Fruit fly (Drosophila melanogaster): ENCODE results near the gene CG3556.

The CG3556 gene

DNA sequence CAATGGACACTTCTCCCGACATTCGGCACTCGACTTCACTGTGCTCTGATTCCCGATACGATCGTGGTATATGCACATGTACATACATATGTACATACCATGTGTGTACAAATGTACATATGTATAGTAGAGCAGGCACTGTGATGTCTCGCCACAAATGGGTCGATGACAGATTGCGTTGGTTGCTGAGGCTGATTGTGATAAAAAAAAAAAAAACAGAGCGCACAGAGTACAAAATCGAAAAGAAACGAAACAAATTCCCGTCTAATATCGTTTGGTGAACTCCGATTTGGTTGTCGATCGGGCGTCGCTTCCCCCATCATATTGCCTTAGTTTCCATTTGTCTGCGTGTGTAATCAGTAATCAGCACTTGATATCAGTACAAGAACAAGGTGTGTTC lies 25.8 kb downstream of the CG3556 start:
- TF ChIP-seq Jra (GFP tag; optimal IDR thresholded peaks at IDR 0.05), result no peak
- peak; percentile 42 for TF ChIP-seq h (GFP tag; optimal IDR thresholded peaks at IDR 0.05)
- TF ChIP-seq Rel (GFP tag; optimal IDR thresholded peaks at IDR 0.05), result no peak
- TF ChIP-seq Rel (tag; optimal IDR thresholded peaks at IDR 0.05), result peak; percentile 46

DNA sequence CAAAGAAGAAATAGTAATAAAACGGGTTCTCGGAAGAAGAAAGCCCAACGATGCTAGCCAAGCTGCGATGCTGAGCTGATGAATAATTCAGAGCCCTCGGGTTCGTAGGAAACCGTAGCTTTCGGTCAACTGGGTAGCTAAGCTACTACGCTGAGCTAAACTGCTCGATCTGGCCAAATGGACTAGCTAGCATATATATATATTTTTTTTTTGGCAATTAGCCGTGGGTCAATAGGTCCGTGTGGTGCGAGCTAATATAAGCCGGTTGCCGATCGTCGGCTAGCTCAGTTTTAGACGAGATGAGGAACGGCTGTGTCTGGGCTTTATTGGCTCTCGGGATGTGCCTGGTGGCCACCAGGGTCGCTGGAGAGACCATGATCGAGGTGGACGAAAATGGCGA lies 27.7 kb downstream of the CG3556 start, which contains the start of gene CG3546:
CG3546 (plus strand) TSS at position 301 of the 400 bp plus-strand sequence.
- no peak for TF ChIP-seq foxo (GFP tag; optimal IDR thresholded peaks at IDR 0.05)
- TF ChIP-seq HLH106 (tag; optimal IDR thresholded peaks at IDR 0.05), result no peak

DNA sequence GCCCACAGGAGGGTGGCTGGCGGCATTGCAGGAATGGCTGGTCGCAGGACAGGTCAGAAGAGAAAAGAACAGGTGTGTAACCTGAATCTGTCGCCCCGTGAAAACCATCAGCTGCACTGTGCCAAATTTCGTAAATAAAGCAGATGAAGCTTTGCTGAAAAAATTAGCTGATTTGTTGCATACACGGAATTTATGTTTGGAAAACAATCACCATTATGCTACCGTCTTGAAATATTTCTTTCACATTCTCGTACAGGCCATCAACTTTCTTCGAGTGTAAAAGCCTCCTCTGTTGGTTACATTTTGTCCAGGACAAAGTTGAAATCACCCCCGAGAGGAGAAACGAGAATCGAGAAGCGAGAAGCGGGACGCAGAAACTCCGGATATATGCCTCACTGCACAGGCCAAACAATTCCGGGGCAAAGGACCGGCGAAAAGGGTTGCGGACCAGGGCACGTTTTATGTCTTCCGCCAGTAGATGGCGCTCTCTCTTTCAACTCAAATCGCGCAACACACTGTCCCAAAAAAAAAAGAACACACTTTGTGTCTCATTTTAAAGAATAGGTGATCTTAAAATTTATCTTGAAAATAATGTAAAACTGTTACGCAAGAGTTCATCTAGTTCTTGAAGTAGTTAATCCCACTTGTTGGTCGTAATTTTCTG lies 30.3 kb downstream of the CG3556 start:
- no peak for TF ChIP-seq CG32264 (GFP tag; optimal IDR thresholded peaks at IDR 0.05)
- peak; percentile 31 for TF ChIP-seq rgr (GFP tag; optimal IDR thresholded peaks at IDR 0.05)
- peak; percentile 48 for TF ChIP-seq h (GFP tag; optimal IDR thresholded peaks at IDR 0.05)
- peak; percentile 9 for TF ChIP-seq Sp1 (GFP tag; optimal IDR thresholded peaks at IDR 0.05)
- no peak for TF ChIP-seq Dif (GFP tag; optimal IDR thresholded peaks at IDR 0.05; ENCODE audit: partially characterized antibody)
- no peak for TF ChIP-seq Abd-B (GFP tag; optimal IDR thresholded peaks at IDR 0.05)
- TF ChIP-seq Mio (GFP tag; optimal IDR thresholded peaks at IDR 0.05), result no peak
- TF ChIP-seq fru (GFP tag; optimal IDR thresholded peaks at IDR 0.05), result peak; percentile 36
- no peak for TF ChIP-seq Hr78 (GFP tag; optimal IDR thresholded peaks at IDR 0.05)
- TF ChIP-seq OdsH (GFP tag; optimal IDR thresholded peaks at IDR 0.05), result no peak
- TF ChIP-seq Myc (optimal IDR thresholded peaks at IDR 0.05), result no peak
- TF ChIP-seq foxo (GFP tag; optimal IDR thresholded peaks at IDR 0.05), result peak in 1 of 2 experiments; percentile 35
- no peak for TF ChIP-seq pan (optimal IDR thresholded peaks at IDR 0.05)
- TF ChIP-seq Vsx2 (GFP tag; optimal IDR thresholded peaks at IDR 0.05; ENCODE audit: partially characterized antibody), result no peak
- TF ChIP-seq Hr83 (GFP tag; optimal IDR thresholded peaks at IDR 0.05; ENCODE audit: poor library complexity, severe bottlenecking), result no peak
- no peak for TF ChIP-seq CrebA (GFP tag; optimal IDR thresholded peaks at IDR 0.05; ENCODE audit: borderline replicate concordance)
- peak; percentile 4 for TF ChIP-seq dmrt93B (GFP tag; optimal IDR thresholded peaks at IDR 0.05)
- TF ChIP-seq HLH106 (tag; optimal IDR thresholded peaks at IDR 0.05), result peak; percentile 49
- TF ChIP-seq GATAd (GFP tag; optimal IDR thresholded peaks at IDR 0.05), result no peak
- TF ChIP-seq lola (GFP tag; optimal IDR thresholded peaks at IDR 0.05), result no peak
- TF ChIP-seq jim (GFP tag; optimal IDR thresholded peaks at IDR 0.05), result no peak
- TF ChIP-seq ey (GFP tag; optimal IDR thresholded peaks at IDR 0.05), result peak; percentile 19
- no peak for TF ChIP-seq Rel (GFP tag; optimal IDR thresholded peaks at IDR 0.05)
- no peak for TF ChIP-seq Rel (tag; optimal IDR thresholded peaks at IDR 0.05)
- TF ChIP-seq brk (GFP tag; optimal IDR thresholded peaks at IDR 0.05), result no peak
- TF ChIP-seq usp (GFP tag; optimal IDR thresholded peaks at IDR 0.05), result no peak
- TF ChIP-seq Hnf4 (GFP tag; optimal IDR thresholded peaks at IDR 0.05), result no peak
- no peak for TF ChIP-seq dsf (GFP tag; optimal IDR thresholded peaks at IDR 0.05; ENCODE audit: borderline replicate concordance)
- peak; percentile 18 for TF ChIP-seq psq (GFP tag; optimal IDR thresholded peaks at IDR 0.05)
- TF ChIP-seq sage (GFP tag; optimal IDR thresholded peaks at IDR 0.05), result no peak

DNA sequence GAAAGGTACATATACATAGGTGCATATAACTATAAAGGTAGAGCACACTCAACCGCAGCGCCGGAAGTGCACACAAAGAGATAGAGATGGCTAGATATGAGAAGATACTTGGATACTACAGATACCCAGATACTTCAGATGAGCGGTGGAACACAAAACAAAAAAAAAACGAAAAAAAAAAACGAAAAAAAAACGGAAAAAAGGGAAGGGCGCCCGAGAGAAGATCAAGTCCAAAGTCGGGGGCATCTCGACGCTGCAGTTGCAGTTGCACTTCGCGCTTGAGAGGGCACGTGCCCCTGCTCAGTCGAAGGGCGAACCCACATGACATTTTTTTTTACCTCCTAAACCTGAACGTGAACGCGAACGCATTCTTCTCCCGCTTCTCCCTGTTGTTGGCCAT lies 33.9 kb downstream of the CG3556 start:
- no peak for TF ChIP-seq jim (GFP tag; optimal IDR thresholded peaks at IDR 0.05)
- TF ChIP-seq Vsx2 (GFP tag; optimal IDR thresholded peaks at IDR 0.05; ENCODE audit: partially characterized antibody), result no peak
- TF ChIP-seq CG9705 (GFP tag; optimal IDR thresholded peaks at IDR 0.05), result no peak
- no peak for TF ChIP-seq dsf (GFP tag; optimal IDR thresholded peaks at IDR 0.05; ENCODE audit: borderline replicate concordance)
- no peak for TF ChIP-seq GATAd (GFP tag; optimal IDR thresholded peaks at IDR 0.05)
- TF ChIP-seq rgr (GFP tag; optimal IDR thresholded peaks at IDR 0.05), result no peak
- no peak for TF ChIP-seq Myc (optimal IDR thresholded peaks at IDR 0.05)
- no peak for TF ChIP-seq dmrt93B (GFP tag; optimal IDR thresholded peaks at IDR 0.05)
- TF ChIP-seq Sp1 (GFP tag; optimal IDR thresholded peaks at IDR 0.05), result no peak
- no peak for TF ChIP-seq psq (GFP tag; optimal IDR thresholded peaks at IDR 0.05)
- TF ChIP-seq Hr78 (GFP tag; optimal IDR thresholded peaks at IDR 0.05), result no peak
- TF ChIP-seq Hr83 (GFP tag; optimal IDR thresholded peaks at IDR 0.05; ENCODE audit: poor library complexity, severe bottlenecking), result no peak
- no peak for TF ChIP-seq Hnf4 (GFP tag; optimal IDR thresholded peaks at IDR 0.05)
- TF ChIP-seq fru (GFP tag; optimal IDR thresholded peaks at IDR 0.05), result no peak

DNA sequence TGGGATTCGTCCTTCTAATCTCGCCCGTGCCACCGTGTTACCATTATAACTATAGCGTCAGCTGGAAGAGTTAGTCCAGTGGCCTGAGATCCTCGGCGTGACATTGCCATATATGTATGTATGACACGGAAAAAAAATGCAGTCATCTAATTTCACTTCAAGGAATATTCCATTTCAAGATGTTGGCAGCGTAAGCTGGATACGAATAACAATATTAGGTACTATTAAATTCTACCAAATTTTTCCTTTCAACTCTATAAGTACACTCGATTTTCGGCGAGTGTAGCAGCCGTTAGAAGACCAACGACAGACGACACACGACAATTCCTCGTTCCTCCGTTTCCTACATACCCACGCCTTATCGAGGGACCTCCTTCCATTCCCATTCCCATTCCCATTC lies 34.9 kb downstream of the CG3556 start:
- TF ChIP-seq br (GFP tag; optimal IDR thresholded peaks at IDR 0.05) (no peak), pan (optimal IDR thresholded peaks at IDR 0.05) (no peak), fru (GFP tag; optimal IDR thresholded peaks at IDR 0.05) (no peak), dmrt93B (GFP tag; optimal IDR thresholded peaks at IDR 0.05) (no peak), Dfd (GFP tag; optimal IDR thresholded peaks at IDR 0.05) (no peak), sv (GFP tag; optimal IDR thresholded peaks at IDR 0.05) (no peak), Jra (GFP tag; optimal IDR thresholded peaks at IDR 0.05) (no peak), woc (GFP tag; optimal IDR thresholded peaks at IDR 0.05) (no peak), rgr (GFP tag; optimal IDR thresholded peaks at IDR 0.05) (no peak), CrebA (GFP tag; optimal IDR thresholded peaks at IDR 0.05; ENCODE audit: borderline replicate concordance) (no peak), OdsH (GFP tag; optimal IDR thresholded peaks at IDR 0.05) (no peak), Myc (optimal IDR thresholded peaks at IDR 0.05) (no peak), lola (GFP tag; optimal IDR thresholded peaks at IDR 0.05) (no peak), Sp1 (GFP tag; optimal IDR thresholded peaks at IDR 0.05) (no peak), Dif (GFP tag; optimal IDR thresholded peaks at IDR 0.05; ENCODE audit: partially characterized antibody) (no peak), Vsx2 (GFP tag; optimal IDR thresholded peaks at IDR 0.05; ENCODE audit: partially characterized antibody) (no peak), CG9705 (GFP tag; optimal IDR thresholded peaks at IDR 0.05) (no peak)

Measured in whole organism, wandering third instar larva.